Worm (Caenorhabditis elegans): Measurements from ENCODE around the gene Y76B12C.9.

Gene Y76B12C.9

DNA sequence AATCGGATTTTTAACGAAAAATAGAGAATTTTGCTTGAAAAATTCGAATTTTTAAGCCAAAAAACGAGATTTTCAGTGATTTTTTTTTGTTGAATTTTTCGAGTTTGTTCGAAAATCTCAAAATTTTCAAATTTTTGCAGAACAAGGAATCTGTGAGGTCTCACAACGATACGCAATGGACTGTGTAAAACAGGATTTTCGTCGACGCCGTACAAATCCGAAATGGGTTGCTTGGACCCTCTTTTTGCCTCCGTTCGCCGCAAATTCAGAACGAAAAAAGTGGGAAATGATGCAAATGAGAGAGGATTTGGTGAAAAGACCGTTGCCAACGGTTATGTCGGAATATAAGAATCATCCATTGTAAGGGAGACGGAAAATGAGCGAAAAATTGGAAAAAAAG lies 34.6 kb downstream of the Y76B12C.9 start:
- TF ChIP-seq him-1 (tag; optimal IDR thresholded peaks at IDR 0.05) (no peak), dao-5 (tag; optimal IDR thresholded peaks at IDR 0.05) (no peak), W03F9.2 (tag; optimal IDR thresholded peaks at IDR 0.05) (no peak)

DNA sequence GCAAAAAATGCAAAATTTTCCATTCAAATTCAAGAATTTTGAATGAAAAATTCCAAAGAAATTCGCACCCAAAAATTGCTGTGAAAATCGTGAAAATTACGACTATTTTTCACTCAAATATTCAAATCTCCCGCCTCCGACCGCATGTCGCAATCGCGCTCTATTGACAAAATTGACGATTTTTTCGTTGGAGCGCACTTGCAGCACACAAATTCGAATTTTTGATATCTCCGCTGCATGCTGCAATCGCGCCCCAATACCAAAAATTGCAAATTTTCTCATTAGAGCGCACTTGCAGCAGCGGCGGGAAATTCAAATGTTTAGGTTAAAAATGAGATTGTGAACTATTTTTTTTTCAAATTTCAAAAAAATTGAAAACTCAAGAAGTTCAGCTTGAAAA lies 39.1 kb downstream of the Y76B12C.9 start:
- no peak for TF ChIP-seq him-1 (tag; optimal IDR thresholded peaks at IDR 0.05)

ce11 chrIV:1992789-1993188 lies 44.1 kb downstream of the Y76B12C.9 start, which contains the start of gene xpc-1:
TSS of gene xpc-1 (plus strand) at chrIV:1993089.
- TF ChIP-seq him-1 (tag; optimal IDR thresholded peaks at IDR 0.05) (no peak), dao-5 (tag; optimal IDR thresholded peaks at IDR 0.05) (no peak), W03F9.2 (tag; optimal IDR thresholded peaks at IDR 0.05) (no peak)

DNA sequence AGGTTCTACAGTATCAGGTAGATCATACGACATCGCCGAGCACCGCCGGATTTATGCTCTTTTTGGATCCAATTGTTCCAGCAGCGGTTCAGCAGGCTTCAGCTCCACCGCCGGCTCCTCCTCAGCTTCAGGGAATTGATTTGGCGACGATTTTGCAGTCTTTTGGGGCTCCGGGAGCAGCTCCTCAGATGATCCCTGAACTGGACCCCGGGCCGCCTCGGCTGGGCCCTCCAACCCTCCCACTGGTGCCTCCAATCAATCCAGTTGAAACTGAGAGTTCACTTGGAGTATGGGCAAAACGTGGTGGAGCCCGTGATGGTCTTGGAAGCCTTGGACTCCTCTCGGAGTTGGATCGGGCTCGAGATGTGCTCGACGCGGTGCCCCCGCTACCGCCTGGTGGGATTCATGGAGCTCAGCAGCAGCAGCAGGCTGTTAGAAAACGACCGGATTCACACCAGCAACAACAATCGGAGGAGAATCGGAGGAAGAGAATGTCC lies 46.0 kb downstream of the Y76B12C.9 start:
- TF ChIP-seq him-1 (tag; optimal IDR thresholded peaks at IDR 0.05) (no peak), dao-5 (tag; optimal IDR thresholded peaks at IDR 0.05) (no peak), W03F9.2 (tag; optimal IDR thresholded peaks at IDR 0.05) (no peak)

Data from whole organism, L4/young adult.